1 fruit fly cellular context compared by ENCODE assay signal in genomic region chr3R:4731828-4732657, dm6.
A peak's percentile ranks its signal among the peaks of the same experiment; 100 is the strongest.
TF ChIP-seq lines count a peak whose summit lies in the region.

Gene Nep2, minus strand, starts transcription at chr3R:4731878.

TF ChIP-seq in whole organism, embryonic, 481 proteins besides CTCF, POLR2A, EP300 and RAD21 (continued from another document):
- TF ChIP-seq seq (GFP tag; IDR thresholded peaks at IDR 0.05; lab: Robert Waterston, UW) (0 out of 2 replicates have a peak, but pooled peaks have one; percentile 30), CG2199 (GFP tag; IDR thresholded peaks at IDR 0.05; lab: Robert Waterston, UW) (no peak), tin (GFP tag; optimal IDR thresholded peaks at IDR 0.05; lab: Kevin White, UChicago) (peak; percentile 1), lmd (GFP tag; IDR thresholded peaks at IDR 0.05; lab: Robert Waterston, UW) (no peak), CG4424 (GFP tag; optimal IDR thresholded peaks at IDR 0.05; lab: Kevin White, UChicago) (peak; percentile 37), Ada2b (GFP tag; IDR thresholded peaks at IDR 0.05; lab: Robert Waterston, UW) (peak; percentile 12; the same call in 1 of the 2 replicates), hbn (GFP tag; IDR thresholded peaks at IDR 0.05; lab: Robert Waterston, UW; ENCODE audit: partially characterized antibody) (no peak), Aef1 (GFP tag; IDR thresholded peaks at IDR 0.05; lab: Robert Waterston, UW) (no peak), HLHmδ (GFP tag; optimal IDR thresholded peaks at IDR 0.05; lab: Kevin White, UChicago) (no peak), ssp (GFP tag; IDR thresholded peaks at IDR 0.05; lab: Robert Waterston, UW) (no peak), CG8944 (GFP tag; optimal IDR thresholded peaks at IDR 0.05; lab: Kevin White, UChicago) (no peak), stc (GFP tag; IDR thresholded peaks at IDR 0.05; lab: Robert Waterston, UW) (no peak), Spps (tag; optimal IDR thresholded peaks at IDR 0.05; lab: Kevin White, UChicago) (no peak), CG34422 (GFP tag; IDR thresholded peaks at IDR 0.05; lab: Robert Waterston, UW) (0 out of 3 replicates have a peak, but pooled peaks have one; percentile 12), CG1529 (GFP tag; optimal IDR thresholded peaks at IDR 0.05; lab: Kevin White, UChicago) (no peak), CG5245 (GFP tag; optimal IDR thresholded peaks at IDR 0.05; lab: Kevin White, UChicago) (no peak), onecut (GFP tag; IDR thresholded peaks at IDR 0.05; lab: Robert Waterston, UW) (no peak), Hr3 (GFP tag; optimal IDR thresholded peaks at IDR 0.05; lab: Kevin White, UChicago) (peak; percentile 29), B-H1 (GFP tag; IDR thresholded peaks at IDR 0.05; lab: Robert Waterston, UW) (no peak), sens-2 (GFP tag; IDR thresholded peaks at IDR 0.05; lab: Robert Waterston, UW) (no peak), CG3847 (GFP tag; IDR thresholded peaks at IDR 0.05; lab: Robert Waterston, UW) (no peak), Sry-δ (GFP tag; optimal IDR thresholded peaks at IDR 0.05; lab: Kevin White, UChicago) (no peak), CG32532 (GFP tag; IDR thresholded peaks at IDR 0.05; lab: Robert Waterston, UW) (0 out of 2 replicates have a peak, but pooled peaks have one; percentile 6), HLH4C (GFP tag; IDR thresholded peaks at IDR 0.05; lab: Robert Waterston, UW; ENCODE audit: partially characterized antibody) (peak; percentile 90), Doc3 (GFP tag; IDR thresholded peaks at IDR 0.05; lab: Robert Waterston, UW; ENCODE audit: partially characterized antibody) (no peak), sna (GFP tag; IDR thresholded peaks at IDR 0.05; lab: Robert Waterston, UW; ENCODE audit: partially characterized antibody) (0 out of 2 replicates have a peak, but pooled peaks have one; percentile 13), slou (GFP tag; optimal IDR thresholded peaks at IDR 0.05; lab: Kevin White, UChicago) (no peak), CG12391 (tag; optimal IDR thresholded peaks at IDR 0.05; lab: Kevin White, UChicago) (peak; percentile 36), ac (GFP tag; optimal IDR thresholded peaks at IDR 0.05; lab: Kevin White, UChicago) (no peak), inv (GFP tag; IDR thresholded peaks at IDR 0.05; lab: Robert Waterston, UW; ENCODE audit: partially characterized antibody) (peak; percentile 63), Lhr (GFP tag; optimal IDR thresholded peaks at IDR 0.05; lab: Kevin White, UChicago) (peak; percentile 0), Atf-2 (GFP tag; optimal IDR thresholded peaks at IDR 0.05; lab: Kevin White, UChicago) (no peak), klu (GFP tag; IDR thresholded peaks at IDR 0.05; lab: Robert Waterston, UW) (no peak), CG16863 (GFP tag; optimal IDR thresholded peaks at IDR 0.05; lab: Kevin White, UChicago) (peak; percentile 15), MESR4 (GFP tag; optimal IDR thresholded peaks at IDR 0.05; lab: Kevin White, UChicago) (no peak), fd102C (GFP tag; optimal IDR thresholded peaks at IDR 0.05; lab: Kevin White, UChicago) (no peak), Bteb2 (GFP tag; optimal IDR thresholded peaks at IDR 0.05; lab: Kevin White, UChicago) (no peak), CG17802 (tag; optimal IDR thresholded peaks at IDR 0.05; lab: Kevin White, UChicago) (no peak), Blimp-1 (GFP tag; optimal IDR thresholded peaks at IDR 0.05; lab: Kevin White, UChicago) (peak; percentile 23), Tbp (GFP tag; optimal IDR thresholded peaks at IDR 0.05; lab: Kevin White, UChicago) (no peak), sima (GFP tag; optimal IDR thresholded peaks at IDR 0.05; lab: Kevin White, UChicago) (no peak), CG2202 (tag; optimal IDR thresholded peaks at IDR 0.05; lab: Kevin White, UChicago) (no peak), NFAT (GFP tag; IDR thresholded peaks at IDR 0.05; lab: Robert Waterston, UW) (no peak), btn (GFP tag; optimal IDR thresholded peaks at IDR 0.05; lab: Kevin White, UChicago) (no peak), dati (GFP tag; IDR thresholded peaks at IDR 0.05; lab: Robert Waterston, UW) (no peak), CG4282 (GFP tag; optimal IDR thresholded peaks at IDR 0.05; lab: Kevin White, UChicago) (no peak), dysf (GFP tag; IDR thresholded peaks at IDR 0.05; lab: Robert Waterston, UW) (no peak), CG3407 (GFP tag; optimal IDR thresholded peaks at IDR 0.05; lab: Kevin White, UChicago) (no peak), CG8290 (GFP tag; optimal IDR thresholded peaks at IDR 0.05; lab: Kevin White, UChicago) (no peak), CG8290 (tag; optimal IDR thresholded peaks at IDR 0.05; lab: Kevin White, UChicago) (no peak), CG42726 (GFP tag; IDR thresholded peaks at IDR 0.05; lab: Robert Waterston, UW; ENCODE audit: partially characterized antibody) (no peak), CHES-1-like (GFP tag; optimal IDR thresholded peaks at IDR 0.05; lab: Kevin White, UChicago) (no peak), CG3065 (GFP tag; optimal IDR thresholded peaks at IDR 0.05; lab: Kevin White, UChicago) (no peak), CG9437 (GFP tag; optimal IDR thresholded peaks at IDR 0.05; lab: Kevin White, UChicago) (peak; percentile 61), tna (GFP tag; IDR thresholded peaks at IDR 0.05; lab: Robert Waterston, UW; ENCODE audit: partially characterized antibody) (peak; percentile 83), Hsf (GFP tag; optimal IDR thresholded peaks at IDR 0.05; lab: Kevin White, UChicago) (no peak), cas (GFP tag; IDR thresholded peaks at IDR 0.05; lab: Robert Waterston, UW) (no peak), exex (tag; optimal IDR thresholded peaks at IDR 0.05; lab: Kevin White, UChicago) (no peak), Antp (GFP tag; optimal IDR thresholded peaks at IDR 0.05; lab: Kevin White, UChicago) (no peak), CG14050 (GFP tag; IDR thresholded peaks at IDR 0.05; lab: Robert Waterston, UW) (no peak), CG10959 (GFP tag; IDR thresholded peaks at IDR 0.05; lab: Robert Waterston, UW) (no peak), Sin3A (optimal IDR thresholded peaks at IDR 0.05; lab: Kevin White, UChicago) (no peak), tgo (GFP tag; IDR thresholded peaks at IDR 0.05; lab: Robert Waterston, UW) (no peak), sens (GFP tag; lab: Kevin White, UChicago) (peak; percentile 71), CG11504 (tag; optimal IDR thresholded peaks at IDR 0.05; lab: Kevin White, UChicago) (peak; percentile 57), dpn (GFP tag; optimal IDR thresholded peaks at IDR 0.05; lab: Kevin White, UChicago) (peak in 1 of 2 experiments; percentile 15), Dbx (GFP tag; IDR thresholded peaks at IDR 0.05; lab: Robert Waterston, UW) (no peak), Awh (GFP tag; IDR thresholded peaks at IDR 0.05; lab: Robert Waterston, UW) (no peak), Hmr (GFP tag; optimal IDR thresholded peaks at IDR 0.05; lab: Kevin White, UChicago) (no peak), CG6765 (GFP tag; optimal IDR thresholded peaks at IDR 0.05; lab: Kevin White, UChicago) (no peak), CG30403 (GFP tag; optimal IDR thresholded peaks at IDR 0.05; lab: Kevin White, UChicago) (peak; percentile 53), pho (GFP tag; optimal IDR thresholded peaks at IDR 0.05; lab: Kevin White, UChicago) (no peak), Neu2 (GFP tag; optimal IDR thresholded peaks at IDR 0.05; lab: Kevin White, UChicago; ENCODE audit: borderline replicate concordance) (no peak), Oli (tag; optimal IDR thresholded peaks at IDR 0.05; lab: Kevin White, UChicago) (peak; percentile 36), Mad (GFP tag; optimal IDR thresholded peaks at IDR 0.05; lab: Kevin White, UChicago) (no peak), H15 (GFP tag; IDR thresholded peaks at IDR 0.05; lab: Robert Waterston, UW) (no peak), CG12236 (GFP tag; optimal IDR thresholded peaks at IDR 0.05; lab: Kevin White, UChicago) (no peak), CG10565 (GFP tag; optimal IDR thresholded peaks at IDR 0.05; lab: Kevin White, UChicago) (no peak), ash1 (GFP tag; optimal IDR thresholded peaks at IDR 0.05; lab: Kevin White, UChicago) (no peak), CG12104 (GFP tag; optimal IDR thresholded peaks at IDR 0.05; lab: Kevin White, UChicago) (peak; percentile 28), Dfd (GFP tag; optimal IDR thresholded peaks at IDR 0.05; lab: Kevin White, UChicago) (no peak), gt (GFP tag; IDR thresholded peaks at IDR 0.05; lab: Robert Waterston, UW) (no peak), CG6272 (GFP tag; IDR thresholded peaks at IDR 0.05; lab: Robert Waterston, UW) (no peak), Lim3 (GFP tag; IDR thresholded peaks at IDR 0.05; lab: Robert Waterston, UW) (no peak), TFAM (GFP tag; optimal IDR thresholded peaks at IDR 0.05; lab: Kevin White, UChicago) (no peak), gce (GFP tag; IDR thresholded peaks at IDR 0.05; lab: Robert Waterston, UW) (no peak), rib (GFP tag; IDR thresholded peaks at IDR 0.05; lab: Robert Waterston, UW) (no peak), so (GFP tag; IDR thresholded peaks at IDR 0.05; lab: Robert Waterston, UW) (no peak), Camta (GFP tag; optimal IDR thresholded peaks at IDR 0.05; lab: Kevin White, UChicago) (peak; percentile 7), Adf1 (GFP tag; IDR thresholded peaks at IDR 0.05; lab: Robert Waterston, UW) (no peak), CG10654 (GFP tag; optimal IDR thresholded peaks at IDR 0.05; lab: Kevin White, UChicago) (no peak), CG11398 (GFP tag; optimal IDR thresholded peaks at IDR 0.05; lab: Kevin White, UChicago) (no peak), en (GFP tag; optimal IDR thresholded peaks at IDR 0.05; lab: Kevin White, UChicago) (no peak), Dek (tag; optimal IDR thresholded peaks at IDR 0.05; lab: Kevin White, UChicago) (no peak), fu2 (GFP tag; optimal IDR thresholded peaks at IDR 0.05; lab: Kevin White, UChicago) (no peak), dmrt99B (tag; optimal IDR thresholded peaks at IDR 0.05; lab: Kevin White, UChicago) (peak; percentile 48), CG13624 (GFP tag; optimal IDR thresholded peaks at IDR 0.05; lab: Kevin White, UChicago) (no peak), CG2712 (tag; optimal IDR thresholded peaks at IDR 0.05; lab: Kevin White, UChicago) (peak; percentile 28), run (tag; optimal IDR thresholded peaks at IDR 0.05; lab: Kevin White, UChicago) (no peak), CG2875 (GFP tag; optimal IDR thresholded peaks at IDR 0.05; lab: Kevin White, UChicago) (no peak), CG6689 (GFP tag; IDR thresholded peaks at IDR 0.05; lab: Robert Waterston, UW) (no peak), esg (GFP tag; conservative IDR thresholded peaks at IDR 0.05; lab: Robert Waterston, UW) (no peak)
